Worm (Caenorhabditis elegans) whole organism, late embryonic: ENCODE measurements around the gene C24H11.1.

Source experiments
- K02D7.2 ChIP-seq: sonication (generic microtip); optimal IDR thresholded peaks from 2 replicates; lab custom pipeline; 2017; ENCODE audit warnings: mild to moderate bottlenecking, missing genetic modification characterization, missing compliant biosample characterization
- ceh-30 ChIP-seq: fragments of 150-350 bp; optimal IDR thresholded peaks from 2 replicates; lab custom pipeline; 2014; ENCODE audit warnings: missing biosample characterization, missing genetic modification characterization
- ceh-6 ChIP-seq: fragments of 200-800 bp; sonication (Bioruptor generic); optimal IDR thresholded peaks from 2 replicates; lab custom pipeline; 2018; ENCODE audit warnings: mild to moderate bottlenecking, missing genetic modification characterization, missing compliant biosample characterization
- che-1 ChIP-seq: sonication (generic microtip); optimal IDR thresholded peaks from 2 replicates; lab custom pipeline; 2016; ENCODE audit warnings: mild to moderate bottlenecking, missing genetic modification characterization, missing compliant biosample characterization
- dve-1 ChIP-seq: sonication (generic microtip); optimal IDR thresholded peaks from 2 replicates; lab custom pipeline; 2017; ENCODE audit warnings: antibody characterized with exemption, mild to moderate bottlenecking, missing genetic modification characterization, missing compliant biosample characterization
- fkh-10 ChIP-seq: fragments of 150-350 bp; optimal IDR thresholded peaks from 2 replicates; lab custom pipeline; 2014; ENCODE audit warnings: missing biosample characterization, missing genetic modification reagents, missing genetic modification characterization
- hlh-8 ChIP-seq: sonication (generic microtip); optimal IDR thresholded peaks from 2 replicates; lab custom pipeline; 2016; ENCODE audit warnings: missing genotype, missing genetic modification characterization, missing compliant biosample characterization
- nfya-1 ChIP-seq: sonication (generic microtip); optimal IDR thresholded peaks from 2 replicates; lab custom pipeline; 2017; ENCODE audit warnings: missing genetic modification characterization, mild to moderate bottlenecking, missing compliant biosample characterization, antibody characterized with exemption, moderate library complexity
- nhr-11 ChIP-seq: fragments of 150-350 bp; optimal IDR thresholded peaks from 2 replicates; lab custom pipeline; 2014; ENCODE audit warnings: missing biosample characterization, missing genetic modification characterization
- npax-4 ChIP-seq: sonication (generic microtip); optimal IDR thresholded peaks from 2 replicates; lab custom pipeline; 2016; ENCODE audit warnings: missing genetic modification characterization, missing compliant biosample characterization
- pha-2 ChIP-seq: sonication (generic microtip); optimal IDR thresholded peaks from 2 replicates; lab custom pipeline; 2017; ENCODE audit warnings: mild to moderate bottlenecking, missing genetic modification characterization, missing compliant biosample characterization
- pha-4 ChIP-seq: fragments of 150-350 bp; optimal IDR thresholded peaks from 2 replicates; lab custom pipeline; 2018; ENCODE audit warnings: missing biosample characterization, missing genetic modification reagents, missing genetic modification characterization
- pqm-1 ChIP-seq: sonication (generic microtip); optimal IDR thresholded peaks from 2 replicates; lab custom pipeline; 2016; ENCODE audit warnings: missing genetic modification characterization, missing compliant biosample characterization
- unc-42 ChIP-seq: sonication (generic microtip); optimal IDR thresholded peaks from 2 replicates; lab custom pipeline; 2016; ENCODE audit warnings: missing genotype, missing genetic modification characterization, missing compliant biosample characterization

DNA sequence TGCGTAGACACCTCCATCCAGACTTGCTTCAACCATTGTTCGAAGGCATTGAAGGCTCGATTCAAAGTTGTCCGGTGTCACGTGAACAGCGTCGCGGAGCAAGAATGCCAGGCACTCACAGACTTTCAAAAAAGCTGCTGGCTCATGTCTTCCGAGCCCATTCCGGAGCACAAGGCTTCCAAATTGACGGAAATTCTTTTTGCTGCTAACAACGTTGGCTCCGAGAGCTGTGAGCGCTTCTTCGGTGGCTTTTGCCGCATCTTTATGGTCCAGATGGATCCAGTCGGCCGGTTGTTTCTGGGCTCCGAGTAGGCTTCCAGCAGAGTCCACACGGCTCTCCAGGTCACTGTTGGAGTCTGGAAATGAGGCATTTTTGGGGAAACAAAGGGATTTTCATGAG, 29.6 kb upstream of the C24H11.1 start:
- no peak for TF ChIP-seq ceh-30
- TF ChIP-seq nfya-1 (tag; lab: Kevin White, UChicago): no peak
- no peak for TF ChIP-seq fkh-10 (GFP tag; lab: Kevin White, UChicago)
- no peak for TF ChIP-seq che-1 (tag; lab: Kevin White, UChicago)
- TF ChIP-seq unc-42 (tag; lab: Kevin White, UChicago): no peak
- no peak for TF ChIP-seq npax-4 (tag; lab: Kevin White, UChicago)
- TF ChIP-seq dve-1 (tag; lab: Kevin White, UChicago): no peak
- TF ChIP-seq pqm-1 (tag; lab: Kevin White, UChicago): no peak
- no peak for TF ChIP-seq pha-2 (tag; lab: Kevin White, UChicago)
- TF ChIP-seq nhr-11 (tag; lab: Kevin White, UChicago): no peak
- no peak for TF ChIP-seq ceh-6 (GFP tag; lab: Kevin White, UChicago)
- no peak for TF ChIP-seq K02D7.2
- no peak for TF ChIP-seq hlh-8
- no peak for TF ChIP-seq pha-4
